Fruit fly (Drosophila melanogaster) whole organism, wandering third instar larva: ENCODE data around the gene eIF3h.

Experiments
- Abd-B ChIP-seq: fragments of >200 bp; optimal IDR thresholded peaks from 2 replicates; lab custom pipeline; 2017; ENCODE audit warnings: missing biosample characterization, missing genetic modification characterization
- CG32264 ChIP-seq: fragments of 200-800 bp; sonication (Bioruptor generic); optimal IDR thresholded peaks from 2 replicates; lab custom pipeline; 2016; ENCODE audit warnings: missing biosample characterization, missing genetic modification characterization
- CG9705 ChIP-seq: fragments of 200-800 bp; sonication (Bioruptor generic); optimal IDR thresholded peaks from 2 replicates; lab custom pipeline; 2018; ENCODE audit warnings: missing biosample characterization, mild to moderate bottlenecking, missing genetic modification characterization
- CrebA ChIP-seq: fragments of 200-800 bp; sonication (Bioruptor generic); optimal IDR thresholded peaks from 2 replicates; lab custom pipeline; 2016; ENCODE audit warnings: missing biosample characterization, mild to moderate bottlenecking, missing genetic modification characterization, borderline replicate concordance
- Dfd ChIP-seq: fragments of >200 bp; optimal IDR thresholded peaks from 2 replicates; lab custom pipeline; 2017; ENCODE audit warnings: missing biosample characterization, missing genetic modification characterization
- Dif ChIP-seq: fragments of 200-275, 200-300 bp; sonication (Bioruptor generic); optimal IDR thresholded peaks from 2 replicates; lab custom pipeline; 2018; ENCODE audit warnings: missing biosample characterization, missing genetic modification characterization; ENCODE audit not compliant: partially characterized antibody
- GATAd ChIP-seq: sonication (Bioruptor generic); optimal IDR thresholded peaks from 2 replicates; lab custom pipeline; 2016; ENCODE audit warnings: missing biosample characterization, missing genetic modification characterization
- HLH106 ChIP-seq: fragments of 200-800 bp; optimal IDR thresholded peaks from 3 replicates; lab custom pipeline; 2019; ENCODE audit warnings: missing biosample characterization, mild to moderate bottlenecking, missing genetic modification characterization, moderate library complexity
- Hnf4 ChIP-seq: fragments of 200-800 bp; sonication (Bioruptor generic); optimal IDR thresholded peaks from 2 replicates; lab custom pipeline; 2016; ENCODE audit warnings: missing biosample characterization, mild to moderate bottlenecking, missing genetic modification characterization
- Hr78 ChIP-seq: fragments of >200 bp; optimal IDR thresholded peaks from 2 replicates; lab custom pipeline; 2017; ENCODE audit warnings: missing biosample characterization, missing genetic modification characterization
- Hr83 ChIP-seq: fragments of 200-300 bp; sonication (Bioruptor generic); optimal IDR thresholded peaks from 2 replicates; lab custom pipeline; 2016; ENCODE audit warnings: missing biosample characterization, mild to moderate bottlenecking, missing genetic modification characterization, moderate library complexity; ENCODE audit not compliant: poor library complexity, severe bottlenecking
- Jra ChIP-seq: sonication (Bioruptor generic); optimal IDR thresholded peaks from 2 replicates; lab custom pipeline; 2016; ENCODE audit warnings: missing biosample characterization, missing genetic modification characterization
- Mio ChIP-seq: sonication (Bioruptor generic); optimal IDR thresholded peaks from 2 replicates; lab custom pipeline; 2016; ENCODE audit warnings: missing biosample characterization, missing genetic modification characterization
- Myc ChIP-seq: fragments of >200 bp; optimal IDR thresholded peaks from 2 replicates; lab custom pipeline; 2017
- N ChIP-seq: fragments of >200 bp; optimal IDR thresholded peaks from 2 replicates; lab custom pipeline; 2018; ENCODE audit warnings: missing biosample characterization, missing external identifiers, missing genetic modification characterization
- OdsH ChIP-seq: fragments of 200-800 bp; sonication (Bioruptor generic); optimal IDR thresholded peaks from 2 replicates; lab custom pipeline; 2016; ENCODE audit warnings: missing biosample characterization, mild to moderate bottlenecking, missing genetic modification characterization
- Rel ChIP-seq, 2 experiments: fragments of 200-800 bp; sonication (Bioruptor generic) in 1 of 2; optimal IDR thresholded peaks; 2 replicates in 1 of 2; 3 replicates in 1 of 2; lab custom pipeline; 2016 to 2019; ENCODE audit warnings: mild to moderate bottlenecking in 2 of 2, missing biosample characterization in 2 of 2, missing genetic modification characterization in 2 of 2, moderate library complexity in 1 of 2
- Sp1 ChIP-seq: fragments of 200-800 bp; sonication (Bioruptor generic); optimal IDR thresholded peaks from 3 replicates; lab custom pipeline; 2019; ENCODE audit warnings: missing biosample characterization, mild to moderate bottlenecking, missing genetic modification characterization, moderate library complexity
- Vsx2 ChIP-seq: fragments of 200-300, 225-300 bp; sonication (Bioruptor generic); optimal IDR thresholded peaks from 2 replicates; lab custom pipeline; 2018; ENCODE audit warnings: missing biosample characterization, missing genetic modification characterization; ENCODE audit not compliant: partially characterized antibody
- br ChIP-seq: fragments of 200-800 bp; sonication (Bioruptor generic); optimal IDR thresholded peaks from 2 replicates; lab custom pipeline; 2016; ENCODE audit warnings: missing biosample characterization, missing genetic modification characterization
- brk ChIP-seq: fragments of 200-800 bp; sonication (Bioruptor generic); optimal IDR thresholded peaks from 2 replicates; lab custom pipeline; 2016; ENCODE audit warnings: missing biosample characterization, mild to moderate bottlenecking, missing genetic modification characterization
- dl ChIP-seq, 2 experiments: fragments of 175-275, 200-275 bp in 1 of 2; fragments of 200-275 bp in 1 of 2; sonication (Bioruptor generic); optimal IDR thresholded peaks; lab custom pipeline; 2018; ENCODE audit warnings: mild to moderate bottlenecking in 2 of 2, missing biosample characterization in 2 of 2, missing genetic modification characterization in 2 of 2, moderate library complexity in 2 of 2; ENCODE audit not compliant: partially characterized antibody in 2 of 2, insufficient read depth in 1 of 2
- dmrt93B ChIP-seq: fragments of 200-800 bp; sonication (Bioruptor generic); optimal IDR thresholded peaks from 2 replicates; lab custom pipeline; 2018; ENCODE audit warnings: missing biosample characterization, mild to moderate bottlenecking, missing genetic modification characterization
- dsf ChIP-seq: sonication (Bioruptor generic); optimal IDR thresholded peaks from 2 replicates; lab custom pipeline; 2016; ENCODE audit warnings: missing biosample characterization, missing genetic modification characterization, borderline replicate concordance
- ey ChIP-seq: fragments of 200-800 bp; sonication (Bioruptor generic); optimal IDR thresholded peaks from 2 replicates; lab custom pipeline; 2016; ENCODE audit warnings: missing biosample characterization, missing genetic modification characterization
- foxo ChIP-seq, 2 experiments: fragments of 200-800 bp; sonication (Bioruptor generic); optimal IDR thresholded peaks; 2 replicates in 1 of 2; 3 replicates in 1 of 2; lab custom pipeline; 2016 to 2017; ENCODE audit warnings: missing biosample characterization in 2 of 2, missing genetic modification characterization in 2 of 2
- fru ChIP-seq: fragments of 200-800 bp; sonication (Bioruptor generic); optimal IDR thresholded peaks from 3 replicates; lab custom pipeline; 2016; ENCODE audit warnings: missing biosample characterization, mild to moderate bottlenecking, missing genetic modification characterization
- h ChIP-seq: fragments of 200-800 bp; sonication (Bioruptor generic); optimal IDR thresholded peaks from 3 replicates; lab custom pipeline; 2016; ENCODE audit warnings: missing biosample characterization, mild to moderate bottlenecking, missing genetic modification characterization
- jim ChIP-seq: fragments of 175-275, 200-325 bp; sonication (Bioruptor generic); optimal IDR thresholded peaks from 2 replicates; lab custom pipeline; 2016; ENCODE audit warnings: missing biosample characterization, mild to moderate bottlenecking, missing genetic modification characterization
- lola ChIP-seq: fragments of >200 bp; optimal IDR thresholded peaks from 2 replicates; lab custom pipeline; 2017; ENCODE audit warnings: missing biosample characterization, missing genetic modification characterization
- pan ChIP-seq: fragments of >200 bp; optimal IDR thresholded peaks from 2 replicates; lab custom pipeline; 2017
- psq ChIP-seq: fragments of 200-800 bp; sonication (Bioruptor generic); optimal IDR thresholded peaks from 3 replicates; lab custom pipeline; 2017; ENCODE audit warnings: missing biosample characterization, mild to moderate bottlenecking, missing genetic modification characterization, moderate library complexity
- rgr ChIP-seq: fragments of 200-800 bp; sonication (Bioruptor generic); optimal IDR thresholded peaks from 3 replicates; lab custom pipeline; 2016; ENCODE audit warnings: missing biosample characterization, mild to moderate bottlenecking, missing genetic modification characterization
- sage ChIP-seq: fragments of 200-800 bp; sonication (Bioruptor generic); optimal IDR thresholded peaks from 2 replicates; lab custom pipeline; 2016; ENCODE audit warnings: missing biosample characterization, mild to moderate bottlenecking, missing genetic modification characterization
- sv ChIP-seq: fragments of 200-800 bp; sonication (Bioruptor generic); optimal IDR thresholded peaks from 3 replicates; lab custom pipeline; 2016; ENCODE audit warnings: missing biosample characterization, missing genetic modification characterization
- tai ChIP-seq: sonication (Bioruptor generic); optimal IDR thresholded peaks from 2 replicates; lab custom pipeline; 2016; ENCODE audit warnings: missing biosample characterization, missing genetic modification characterization
- usp ChIP-seq: fragments of >200 bp; optimal IDR thresholded peaks from 2 replicates; lab custom pipeline; 2017; ENCODE audit warnings: missing biosample characterization, missing genetic modification characterization
- woc ChIP-seq: sonication (Bioruptor generic); optimal IDR thresholded peaks from 2 replicates; lab custom pipeline; 2016; ENCODE audit warnings: missing biosample characterization, mild to moderate bottlenecking, missing genetic modification characterization

Gene eIF3h

dm6 chr2L:5009306-5010030 lies 43.4 kb downstream of the eIF3h start, which contains the start of gene Rtnl1:
TSS of gene Rtnl1 (minus strand) at chr2L:5009720.
- TF ChIP-seq OdsH (GFP tag; lab: Kevin White, UChicago): no peak
- TF ChIP-seq dmrt93B (GFP tag; lab: Kevin White, UChicago): no peak
- TF ChIP-seq h: peak; percentile 60
- peak; percentile 12 for TF ChIP-seq CG9705 (GFP tag; lab: Kevin White, UChicago)
- no peak for TF ChIP-seq Vsx2 (GFP tag; lab: Kevin White, UChicago)
- TF ChIP-seq Sp1 (GFP tag; lab: Kevin White, UChicago): peak; percentile 54
- TF ChIP-seq brk (GFP tag; lab: Kevin White, UChicago): no peak
- TF ChIP-seq Mio (GFP tag; lab: Kevin White, UChicago): no peak
- TF ChIP-seq fru (GFP tag; lab: Kevin White, UChicago): peak; percentile 23
- peak; percentile 65 for TF ChIP-seq Jra
- TF ChIP-seq Abd-B (GFP tag; lab: Kevin White, UChicago): no peak
- TF ChIP-seq CrebA (GFP tag; lab: Kevin White, UChicago): no peak
- no peak for TF ChIP-seq lola (GFP tag; lab: Kevin White, UChicago)
- TF ChIP-seq pan (lab: Kevin White, UChicago): no peak
- TF ChIP-seq psq: no peak
- peak; percentile 17 for TF ChIP-seq HLH106 (tag; lab: Kevin White, UChicago)
- TF ChIP-seq N (GFP tag; lab: Kevin White, UChicago): no peak
- TF ChIP-seq usp (GFP tag; lab: Kevin White, UChicago): no peak
- TF ChIP-seq dl (GFP tag; optimal IDR thresholded peaks at IDR 0.05; lab: Kevin White, UChicago; ENCODE audit: insufficient read depth in 1 of 2, partially characterized antibody in 2 of 2): no peak
- peak; percentile 92 for TF ChIP-seq Myc (lab: Kevin White, UChicago)
- peak in 1 of 2 experiments; percentile 27 for TF ChIP-seq foxo (GFP tag; optimal IDR thresholded peaks at IDR 0.05; lab: Kevin White, UChicago)
- TF ChIP-seq br (GFP tag; lab: Kevin White, UChicago): peak; percentile 29
- TF ChIP-seq Hr83 (GFP tag; lab: Kevin White, UChicago): peak; percentile 78
- no peak for TF ChIP-seq Hnf4
- TF ChIP-seq GATAd (GFP tag; lab: Kevin White, UChicago): no peak
- TF ChIP-seq jim (GFP tag; lab: Kevin White, UChicago): no peak
- no peak for TF ChIP-seq sv (GFP tag; lab: Kevin White, UChicago)
- TF ChIP-seq dsf (GFP tag; lab: Kevin White, UChicago): no peak
- no peak for TF ChIP-seq sage (GFP tag; lab: Kevin White, UChicago)
- TF ChIP-seq Rel (GFP tag; optimal IDR thresholded peaks at IDR 0.05; lab: Kevin White, UChicago): no peak
- TF ChIP-seq Rel (tag; optimal IDR thresholded peaks at IDR 0.05; lab: Kevin White, UChicago): peak; percentile 57
- TF ChIP-seq tai (GFP tag; lab: Kevin White, UChicago): no peak
- peak; percentile 69 for TF ChIP-seq rgr
- no peak for TF ChIP-seq Hr78 (GFP tag; lab: Kevin White, UChicago)
- TF ChIP-seq ey (GFP tag; lab: Kevin White, UChicago): no peak
- TF ChIP-seq CG32264 (GFP tag; lab: Kevin White, UChicago): no peak
- TF ChIP-seq Dif (GFP tag; lab: Kevin White, UChicago): peak; percentile 57
- no peak for TF ChIP-seq woc (GFP tag; lab: Kevin White, UChicago)
- TF ChIP-seq Dfd (GFP tag; lab: Kevin White, UChicago): no peak

DNA sequence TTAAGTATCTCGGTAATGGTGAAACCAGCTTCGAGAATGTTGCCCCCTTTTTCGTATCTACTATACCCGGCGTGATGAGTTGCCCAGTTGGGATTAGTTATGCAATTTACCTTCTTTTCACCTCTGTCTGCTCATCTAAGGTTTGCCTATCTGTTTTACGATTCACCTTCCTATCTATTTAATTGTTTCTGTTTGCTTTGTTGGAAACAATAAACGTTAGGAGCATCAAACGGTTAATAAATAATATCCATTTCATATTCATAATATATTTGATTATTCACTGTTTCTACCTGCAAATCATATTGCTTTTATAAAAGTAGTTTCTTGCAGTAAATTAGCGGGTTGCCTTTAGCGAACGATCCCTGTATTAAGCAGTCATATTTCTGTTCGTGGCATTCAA lies 45.6 kb downstream of the eIF3h start:
- no peak for TF ChIP-seq Hr83 (GFP tag; lab: Kevin White, UChicago)
- TF ChIP-seq Abd-B (GFP tag; lab: Kevin White, UChicago): no peak
- no peak for TF ChIP-seq HLH106 (tag; lab: Kevin White, UChicago)
- TF ChIP-seq foxo (GFP tag; optimal IDR thresholded peaks at IDR 0.05; lab: Kevin White, UChicago): peak in 1 of 2 experiments; percentile 6
- TF ChIP-seq OdsH (GFP tag; lab: Kevin White, UChicago): peak; percentile 16
- peak; percentile 17 for TF ChIP-seq br (GFP tag; lab: Kevin White, UChicago)
- peak; percentile 9 for TF ChIP-seq rgr
- TF ChIP-seq Rel (GFP tag; optimal IDR thresholded peaks at IDR 0.05; lab: Kevin White, UChicago): no peak
- TF ChIP-seq Rel (tag; optimal IDR thresholded peaks at IDR 0.05; lab: Kevin White, UChicago): peak; percentile 15
- TF ChIP-seq, all 38 proteins: peak for 5
